Worm (Caenorhabditis elegans): ENCODE data around the gene F43C11.2.

Gene F43C11.2

ce11 chrII:2354476-2354875 lies at the start of gene F43C11.2:
Gene F43C11.2, plus strand, starts transcription at chrII:2354776.
- TF ChIP-seq lin-35 (GFP tag; optimal IDR thresholded peaks at IDR 0.05) (no peak), ceh-40 (GFP tag; IDR thresholded peaks at IDR 0.05) (no peak), Y53G8AR.9 (GFP tag; conservative IDR thresholded peaks at IDR 0.05) (no peak), sptf-2 (GFP tag; optimal IDR thresholded peaks at IDR 0.05) (no peak), bed-1 (GFP tag; IDR thresholded peaks at IDR 0.05) (no peak), madf-6 (GFP tag; IDR thresholded peaks at IDR 0.05) (no peak), F37B4.10 (GFP tag; IDR thresholded peaks at IDR 0.05) (no peak), F22D6.2 (tag; optimal IDR thresholded peaks at IDR 0.05) (no peak), T26A5.8 (tag; optimal IDR thresholded peaks at IDR 0.05) (no peak), nhr-90 (tag; optimal IDR thresholded peaks at IDR 0.05) (no peak), somi-1 (GFP tag; optimal IDR thresholded peaks at IDR 0.05) (no peak), rcor-1 (GFP tag; IDR thresholded peaks at IDR 0.05) (no peak), D2030.7 (GFP tag; IDR thresholded peaks at IDR 0.05) (no peak), sea-2 (GFP tag; IDR thresholded peaks at IDR 0.05) (no peak), lin-54 (GFP tag; optimal IDR thresholded peaks at IDR 0.05) (no peak), pbrm-1 (GFP tag; IDR thresholded peaks at IDR 0.05) (no peak), Y53F4B.3 (GFP tag; IDR thresholded peaks at IDR 0.05) (no peak)

DNA sequence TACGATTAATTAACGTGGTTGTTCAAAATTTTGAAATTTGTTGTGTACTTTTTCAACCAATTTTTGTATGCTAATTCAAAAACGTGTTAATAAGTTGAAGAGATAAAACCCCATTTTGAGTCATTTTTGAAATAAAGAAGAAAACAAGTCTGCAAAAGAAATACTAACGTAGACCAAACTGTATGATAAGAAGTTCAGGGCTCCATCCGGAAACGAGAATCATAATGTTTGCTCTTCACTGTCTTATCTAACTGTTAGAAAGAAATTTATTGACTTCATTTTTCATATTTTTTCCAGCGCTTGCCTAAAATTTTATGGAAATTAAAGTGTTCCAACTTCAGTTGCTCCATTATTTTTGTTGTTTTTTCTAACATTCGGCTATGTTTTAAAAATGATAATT lies 49.1 kb upstream of the F43C11.2 start:
- TF ChIP-seq nhr-80 (tag; optimal IDR thresholded peaks at IDR 0.05) (peak; percentile 62), mxl-1 (tag; optimal IDR thresholded peaks at IDR 0.05) (no peak)

DNA sequence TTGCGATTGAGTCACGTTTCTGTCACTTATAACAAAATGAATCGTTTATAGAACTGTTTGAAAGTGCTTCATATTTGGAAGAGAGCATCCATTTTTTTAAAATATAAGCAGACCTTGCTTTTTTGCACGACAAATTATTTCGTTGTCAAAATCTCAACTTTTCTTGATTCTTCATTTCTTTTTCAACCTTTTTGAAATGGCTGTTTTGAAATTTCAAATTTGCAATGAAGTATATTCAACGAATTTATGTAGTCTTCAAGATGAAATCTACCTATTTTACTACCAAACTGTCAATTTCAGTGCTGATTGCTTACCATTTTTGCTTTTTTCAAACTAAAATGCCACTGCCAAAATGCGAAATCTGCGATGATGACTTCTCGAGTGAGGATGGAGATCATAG lies 47.8 kb upstream of the F43C11.2 start, which contains the start of gene B0281.3:
Gene B0281.3 (plus strand): TSS at position 301 of the 400 bp plus-strand sequence.
- TF ChIP-seq F10E7.11 (tag; optimal IDR thresholded peaks at IDR 0.05) (no peak), bed-2 (GFP tag; IDR thresholded peaks at IDR 0.05) (no peak), unc-130 (GFP tag; optimal IDR thresholded peaks at IDR 0.05) (no peak), D2030.7 (GFP tag; IDR thresholded peaks at IDR 0.05) (no peak), let-607 (tag; optimal IDR thresholded peaks at IDR 0.05) (no peak), hmg-1.2 (GFP tag; IDR thresholded peaks at IDR 0.05) (no peak), akir-1 (GFP tag; optimal IDR thresholded peaks at IDR 0.05) (no peak), egl-44 (GFP tag; IDR thresholded peaks at IDR 0.05) (no peak), cebp-1 (GFP tag; IDR thresholded peaks at IDR 0.05) (no peak), cebp-1 (tag; optimal IDR thresholded peaks at IDR 0.05) (no peak), F33H1.4 (GFP tag; IDR thresholded peaks at IDR 0.05) (no peak), B0035.1 (tag; optimal IDR thresholded peaks at IDR 0.05) (no peak), ets-4 (GFP tag; optimal IDR thresholded peaks at IDR 0.05) (no peak), B0019.2 (GFP tag; conservative IDR thresholded peaks at IDR 0.05) (no peak), F39B2.1 (GFP tag; IDR thresholded peaks at IDR 0.05) (no peak), bed-1 (GFP tag; IDR thresholded peaks at IDR 0.05) (no peak)

DNA sequence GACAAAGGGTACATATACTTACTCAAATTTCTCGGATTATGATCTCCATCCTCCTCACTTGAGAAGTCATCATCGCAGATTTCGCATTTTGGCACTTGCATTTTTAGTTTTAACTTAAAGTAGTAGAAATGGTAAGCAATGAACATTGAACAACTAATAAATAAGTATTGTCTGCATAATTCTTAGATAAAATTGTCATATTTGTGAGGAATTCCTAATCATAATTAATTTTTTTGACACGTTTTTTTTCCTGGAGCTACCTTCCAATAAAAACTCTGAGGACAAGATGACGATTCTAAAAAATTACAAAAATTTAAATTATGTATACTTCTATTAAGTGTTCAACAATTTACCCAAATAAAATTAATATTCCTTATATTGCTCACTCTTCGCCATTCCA lies 41.8 kb upstream of the F43C11.2 start, which contains the start of the genes trim-21 and B0281.1:
Gene trim-21 (minus strand): TSS at position 101 of the 400 bp plus-strand sequence.
Gene B0281.1 (plus strand): TSS at position 321 of the 400 bp plus-strand sequence.
- TF ChIP-seq F55B11.4 (tag; optimal IDR thresholded peaks at IDR 0.05; ENCODE audit: borderline replicate concordance, insufficient read depth) (no peak), ceh-58 (GFP tag; IDR thresholded peaks at IDR 0.05) (no peak)

Measured in whole organism, young adult.